Worm (Caenorhabditis elegans): ENCODE data around the gene tdo-2.

ce11 chrIII:5898631-5899030, 21.1 kb downstream of the tdo-2 start:
- TF ChIP-seq W03F9.2 (tag; optimal IDR thresholded peaks at IDR 0.05) = no peak
- no peak for TF ChIP-seq dao-5 (tag; optimal IDR thresholded peaks at IDR 0.05)
- TF ChIP-seq him-1 (tag; optimal IDR thresholded peaks at IDR 0.05) = no peak

Measured in whole organism, L4/young adult.